Worm (Caenorhabditis elegans) whole organism, L4/young adult: ENCODE data around the gene gtf-2E1.

Experiments
- W03F9.2 ChIP-seq: fragments of 150-350 bp; optimal IDR thresholded peaks from 2 replicates; lab custom pipeline; 2014; ENCODE audit warnings: missing biosample characterization, missing genetic modification characterization
- dao-5 ChIP-seq: sonication (generic microtip); optimal IDR thresholded peaks from 2 replicates; lab custom pipeline; 2016; ENCODE audit warnings: missing genotype, missing genetic modification characterization, moderate library complexity, missing compliant biosample characterization
- him-1 ChIP-seq: sonication (generic microtip); optimal IDR thresholded peaks from 2 replicates; lab custom pipeline; 2016; ENCODE audit warnings: missing genotype, missing genetic modification reagents, missing genetic modification characterization, missing compliant biosample characterization

DNA sequence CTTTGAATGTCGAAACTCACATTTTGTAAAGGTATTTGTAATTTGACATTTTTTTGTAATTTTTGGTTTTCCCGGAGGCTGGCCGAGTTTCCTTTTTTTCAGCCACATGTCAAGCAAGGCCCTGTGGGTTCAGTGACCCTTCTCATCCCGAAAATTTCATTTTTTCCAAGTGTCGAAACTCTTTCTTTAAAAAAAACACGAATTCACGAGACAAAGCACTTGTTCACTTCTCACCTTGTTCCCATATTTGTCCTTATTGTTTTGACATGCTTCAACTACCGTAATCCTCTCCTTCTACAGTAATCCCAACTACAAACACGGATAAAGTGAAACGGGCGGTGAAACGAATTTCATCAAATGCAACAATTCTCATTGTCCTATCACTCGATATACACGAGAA lies 20.2 kb downstream of the gtf-2E1 start, which contains the start of gene lhfp-4:
- TF ChIP-seq him-1 (tag; lab: Kevin White, UChicago) (no peak), W03F9.2 (tag; lab: Kevin White, UChicago) (no peak), dao-5 (no peak)
